Worm (Caenorhabditis elegans) whole organism, L2 larva: ENCODE results near the gene B0410.3.

Experiments used
- blmp-1 ChIP-seq: sonication (generic microtip); optimal IDR thresholded peaks from 2 replicates; lab custom pipeline; 2017; ENCODE audit warnings: missing genetic modification characterization, mild to moderate bottlenecking, missing compliant biosample characterization, antibody characterized with exemption, moderate library complexity; ENCODE audit not compliant: insufficient read depth
- fos-1 ChIP-seq: fragments of 150-350 bp; optimal IDR thresholded peaks from 2 replicates; lab custom pipeline; 2014; ENCODE audit warnings: missing biosample characterization, missing genetic modification characterization
- lsy-2 ChIP-seq, 2 experiments: fragments of 150-350 bp in 1 of 2; sonication (generic microtip) in 1 of 2; optimal IDR thresholded peaks; 2 replicates each; lab custom pipeline; 2014 to 2017; ENCODE audit warnings: missing biosample characterization in 2 of 2, missing genetic modification characterization in 2 of 2
- mab-5 ChIP-seq: fragments of 150-350 bp; optimal IDR thresholded peaks from 2 replicates; lab custom pipeline; 2014; ENCODE audit warnings: missing biosample characterization, missing genetic modification characterization
- skn-1 ChIP-seq: sonication (generic microtip); optimal IDR thresholded peaks from 2 replicates; lab custom pipeline; 2017; ENCODE audit warnings: missing biosample characterization, missing genetic modification characterization
- snpc-4 ChIP-seq: fragments of 150-350 bp; optimal IDR thresholded peaks from 2 replicates; lab custom pipeline; 2014; ENCODE audit warnings: missing biosample characterization, missing genetic modification characterization
- ztf-11 ChIP-seq: sonication (generic microtip); optimal IDR thresholded peaks from 2 replicates; lab custom pipeline; 2017; ENCODE audit warnings: missing biosample characterization, missing genetic modification characterization

DNA sequence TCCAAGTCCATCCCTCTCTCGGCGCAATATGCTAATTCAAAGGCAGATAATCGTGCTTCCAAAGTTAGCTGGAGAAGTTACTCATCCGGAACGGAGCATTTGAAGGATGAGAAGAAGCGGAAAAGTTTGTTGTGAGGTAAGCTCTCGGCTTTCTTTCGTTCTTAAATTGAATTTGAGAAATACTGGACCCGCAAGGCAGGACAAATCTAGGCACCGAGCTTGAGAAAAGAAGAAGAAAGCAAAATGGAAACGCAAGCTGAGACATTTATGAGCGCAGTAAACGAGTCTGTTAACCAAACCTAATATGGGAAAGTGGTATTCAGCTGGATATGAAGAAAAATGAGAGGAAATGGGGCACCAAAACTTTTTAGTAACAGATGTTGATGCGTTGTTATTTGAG is 34.7 kb upstream of the B0410.3 start:
- TF ChIP-seq ztf-11: no peak
- no peak for TF ChIP-seq skn-1
- TF ChIP-seq lsy-2 (tag; optimal IDR thresholded peaks at IDR 0.05; lab: Kevin White, UChicago): no peak
- no peak for TF ChIP-seq mab-5
- no peak for TF ChIP-seq blmp-1 (tag; lab: Kevin White, UChicago)
- no peak for TF ChIP-seq snpc-4 (tag; lab: Kevin White, UChicago)
- no peak for TF ChIP-seq fos-1
